Worm (Caenorhabditis elegans): Measurements from ENCODE around the gene mmaa-1.

DNA sequence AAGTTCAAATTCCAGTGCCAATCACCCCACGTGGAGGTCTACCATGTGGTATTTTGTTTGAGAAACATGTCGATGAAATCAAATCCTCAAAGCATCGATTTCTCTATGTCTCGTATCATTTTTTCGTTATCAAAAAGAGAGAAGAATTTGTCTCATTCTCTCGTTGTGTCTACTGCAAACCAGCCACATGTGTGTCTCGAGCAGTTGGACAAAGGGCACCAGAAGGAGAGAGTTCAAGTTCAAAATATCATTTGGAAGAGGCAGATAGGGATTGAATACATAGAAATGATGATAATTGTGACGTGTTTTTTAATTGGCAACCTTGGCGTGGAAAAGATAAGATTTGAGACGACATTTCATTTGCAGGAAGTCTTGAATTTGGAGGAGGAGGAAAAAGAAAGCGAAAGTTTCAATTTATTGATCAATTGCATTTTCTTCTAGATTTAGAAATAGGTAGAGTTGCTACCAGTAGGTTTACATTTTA lies 41.6 kb downstream of the mmaa-1 start:
- TF ChIP-seq ref-1 (GFP tag; conservative IDR thresholded peaks at IDR 0.05): no peak
- TF ChIP-seq klf-2 (GFP tag; conservative IDR thresholded peaks at IDR 0.05): no peak
- no peak for TF ChIP-seq ztf-29 (GFP tag; IDR thresholded peaks at IDR 0.05)
- no peak for TF ChIP-seq med-1 (GFP tag; optimal IDR thresholded peaks at IDR 0.05; ENCODE audit: insufficient read depth)
- TF ChIP-seq T22C8.4 (GFP tag; IDR thresholded peaks at IDR 0.05): no peak
- no peak for TF ChIP-seq ztf-23 (GFP tag; IDR thresholded peaks at IDR 0.05)
- no peak for TF ChIP-seq cog-1 (tag; optimal IDR thresholded peaks at IDR 0.05)
- no peak for TF ChIP-seq flt-1 (GFP tag; IDR thresholded peaks at IDR 0.05)
- no peak for TF ChIP-seq tab-1 (GFP tag; IDR thresholded peaks at IDR 0.05)

All from whole organism, midembryonic.